Worm (Caenorhabditis elegans) whole organism, L1 larva: ENCODE measurements around the gene F11C7.2.

Source experiments
- C16A3.4 ChIP-seq: fragments of 150-350 bp; optimal IDR thresholded peaks from 2 replicates; lab custom pipeline; 2014; ENCODE audit warnings: missing biosample characterization, missing genetic modification characterization
- Y116A8C.19 ChIP-seq: sonication (generic microtip); optimal IDR thresholded peaks from 2 replicates; lab custom pipeline; 2016; ENCODE audit warnings: missing compliant biosample characterization, missing genetic modification characterization, borderline replicate concordance
- aly-2 ChIP-seq: fragments of 150-350 bp; optimal IDR thresholded peaks from 2 replicates; lab custom pipeline; 2014; ENCODE audit warnings: missing biosample characterization, missing genetic modification characterization
- ama-1 ChIP-seq: fragments of 150-350 bp; optimal IDR thresholded peaks from 2 replicates; lab custom pipeline; 2014
- blmp-1 ChIP-seq: fragments of 150-350 bp; optimal IDR thresholded peaks from 2 replicates; lab custom pipeline; 2014; ENCODE audit warnings: missing biosample characterization, missing genetic modification characterization
- ceh-63 ChIP-seq: fragments of 200-800 bp; sonication (Bioruptor generic); optimal IDR thresholded peaks from 2 replicates; lab custom pipeline; 2018; ENCODE audit warnings: mild to moderate bottlenecking, missing genetic modification characterization, missing compliant biosample characterization
- dpl-1 ChIP-seq, 3 experiments: fragments of 150-350 bp in 2 of 3; sonication (generic microtip) in 1 of 3; optimal IDR thresholded peaks; 2 replicates each; lab custom pipeline; 2014 to 2017; ENCODE audit warnings: missing biosample characterization in 3 of 3, missing genetic modification characterization in 3 of 3, missing genetic modification reagents in 3 of 3
- efl-1 ChIP-seq, 4 experiments: fragments of 150-350 bp; optimal IDR thresholded peaks in 3 of 4; peaks in 1 of 4; 1 replicate in 1 of 4; 2 replicates in 3 of 4; lab custom pipeline; 2014; ENCODE audit warnings: missing biosample characterization in 2 of 4, missing genetic modification characterization in 2 of 4, missing genetic modification reagents in 2 of 4
- egl-13 ChIP-seq: sonication (generic microtip); optimal IDR thresholded peaks from 2 replicates; lab custom pipeline; 2016; ENCODE audit warnings: missing genotype, missing genetic modification reagents, missing genetic modification characterization, missing compliant biosample characterization
- egl-27 ChIP-seq, 2 experiments: fragments of 150-350 bp in 1 of 2; sonication (generic microtip); optimal IDR thresholded peaks; 3 replicates each; lab custom pipeline; 2017 to 2018; ENCODE audit warnings: missing biosample characterization in 2 of 2, missing genetic modification characterization in 2 of 2, missing genetic modification reagents in 2 of 2
- elt-2 ChIP-seq: sonication (generic microtip); optimal IDR thresholded peaks from 2 replicates; lab custom pipeline; 2016; ENCODE audit warnings: missing genetic modification characterization, mild to moderate bottlenecking, inconsistent platforms, missing compliant biosample characterization, missing genetic modification reagents
- elt-3 ChIP-seq, 6 experiments: fragments of 150-350 bp in 1 of 6; sonication (generic microtip); optimal IDR thresholded peaks; 2 replicates each; lab custom pipeline; 2017 to 2018; ENCODE audit warnings: missing biosample characterization in 6 of 6, missing genetic modification characterization in 6 of 6, inconsistent platforms in 1 of 6
- fkh-10 ChIP-seq: sonication (generic microtip); optimal IDR thresholded peaks from 2 replicates; lab custom pipeline; 2017; ENCODE audit warnings: missing biosample characterization, missing genetic modification reagents, missing genetic modification characterization
- fkh-8 ChIP-seq: sonication (generic microtip); optimal IDR thresholded peaks from 2 replicates; lab custom pipeline; 2016; ENCODE audit warnings: mild to moderate bottlenecking, missing genetic modification characterization, missing compliant biosample characterization
- fos-1 ChIP-seq: fragments of 150-350 bp; optimal IDR thresholded peaks from 2 replicates; lab custom pipeline; 2014; ENCODE audit warnings: missing biosample characterization, missing genetic modification characterization
- grh-1 ChIP-seq: fragments of 200-800 bp; sonication (Bioruptor generic); IDR thresholded peaks from 2 replicates; pipeline ENCODE4 v1.3.6; 2022; ENCODE audit warnings: missing genetic modification reagents, missing genetic modification characterization, missing compliant biosample characterization
- hpl-2 ChIP-seq: fragments of 150-350 bp; optimal IDR thresholded peaks from 2 replicates; lab custom pipeline; 2014; ENCODE audit warnings: missing biosample characterization, missing genetic modification reagents, missing genetic modification characterization
- jun-1 ChIP-seq: fragments of 150-350 bp; optimal IDR thresholded peaks from 2 replicates; lab custom pipeline; 2014; ENCODE audit warnings: missing biosample characterization, missing genetic modification reagents, missing genetic modification characterization
- lin-13 ChIP-seq: fragments of 150-350 bp; optimal IDR thresholded peaks from 2 replicates; lab custom pipeline; 2014; ENCODE audit warnings: missing biosample characterization, missing genetic modification reagents, missing genetic modification characterization
- lin-14 ChIP-seq: fragments of 200-800 bp; sonication (Bioruptor generic); optimal IDR thresholded peaks from 2 replicates; lab custom pipeline; 2018; ENCODE audit warnings: mild to moderate bottlenecking, missing genetic modification characterization, moderate library complexity, missing compliant biosample characterization
- lin-35 ChIP-seq, 2 experiments: fragments of 150-350 bp; optimal IDR thresholded peaks; 2 replicates each; lab custom pipeline; 2014; ENCODE audit warnings: missing biosample characterization in 2 of 2, missing genetic modification characterization in 2 of 2, missing genetic modification reagents in 2 of 2
- lsy-2 ChIP-seq, 2 experiments: fragments of 150-350 bp; optimal IDR thresholded peaks; 2 replicates each; lab custom pipeline; 2014; ENCODE audit warnings: missing biosample characterization in 2 of 2, missing genetic modification characterization in 2 of 2
- mab-9 ChIP-seq: fragments of 200-800 bp; sonication (Bioruptor generic); IDR thresholded peaks from 2 replicates; pipeline ENCODE4 v1.3.6; 2022; ENCODE audit warnings: missing genetic modification reagents, missing genetic modification characterization, missing compliant biosample characterization
- mdl-1 ChIP-seq, 2 experiments: fragments of 150-350 bp; optimal IDR thresholded peaks; 2 replicates each; lab custom pipeline; 2014 to 2017; ENCODE audit warnings: missing biosample characterization in 2 of 2, missing genetic modification characterization in 2 of 2, inconsistent platforms in 1 of 2
- nhr-12 ChIP-seq: sonication (generic microtip); optimal IDR thresholded peaks from 2 replicates; lab custom pipeline; 2017; ENCODE audit warnings: missing biosample characterization, missing genetic modification characterization
- nhr-19 ChIP-seq: fragments of 200-800 bp; sonication (Bioruptor generic); conservative IDR thresholded peaks from 2 replicates; pipeline ENCODE4 v1.3.6; 2022; ENCODE audit warnings: missing genetic modification characterization, missing compliant biosample characterization
- nhr-237 ChIP-seq: fragments of 150-350 bp; optimal IDR thresholded peaks from 2 replicates; lab custom pipeline; 2014; ENCODE audit warnings: missing biosample characterization, missing genetic modification characterization
- nhr-28 ChIP-seq: fragments of 150-350 bp; optimal IDR thresholded peaks from 2 replicates; lab custom pipeline; 2014; ENCODE audit warnings: missing biosample characterization, missing genetic modification characterization
- nhr-47 ChIP-seq: sonication (generic microtip); optimal IDR thresholded peaks from 2 replicates; lab custom pipeline; 2016; ENCODE audit warnings: mild to moderate bottlenecking, missing genetic modification characterization, moderate library complexity, missing compliant biosample characterization
- nhr-71 ChIP-seq: sonication (generic microtip); optimal IDR thresholded peaks from 2 replicates; lab custom pipeline; 2016; ENCODE audit warnings: mild to moderate bottlenecking, missing genetic modification characterization, moderate library complexity, missing compliant biosample characterization
- nhr-85 ChIP-seq: sonication (generic microtip); peaks from one replicate; lab custom pipeline; 2016; ENCODE audit warnings: missing genetic modification characterization, inconsistent platforms, missing compliant biosample characterization
- pax-3 ChIP-seq: fragments of 200-800 bp; sonication (Bioruptor generic); optimal IDR thresholded peaks from 2 replicates; lab custom pipeline; 2018; ENCODE audit warnings: mild to moderate bottlenecking, missing genetic modification characterization, moderate library complexity, missing compliant biosample characterization
- skn-1 ChIP-seq: fragments of 150-350 bp; optimal IDR thresholded peaks from 2 replicates; lab custom pipeline; 2014; ENCODE audit warnings: missing biosample characterization, missing genetic modification characterization
- snu-23 ChIP-seq: sonication (generic microtip); optimal IDR thresholded peaks from 2 replicates; lab custom pipeline; 2016; ENCODE audit warnings: missing genetic modification characterization, missing compliant biosample characterization
- tbx-2 ChIP-seq: sonication (generic microtip); optimal IDR thresholded peaks from 2 replicates; lab custom pipeline; 2016; ENCODE audit warnings: missing genetic modification characterization, missing compliant biosample characterization
- unc-130 ChIP-seq: fragments of 150-350 bp; optimal IDR thresholded peaks from 2 replicates; lab custom pipeline; 2017; ENCODE audit warnings: missing biosample characterization, missing genetic modification characterization, inconsistent platforms
- unc-30 ChIP-seq: sonication (generic microtip); optimal IDR thresholded peaks from 2 replicates; lab custom pipeline; 2017; ENCODE audit warnings: missing biosample characterization, missing genetic modification characterization
- unc-98 ChIP-seq: fragments of 200-800 bp; sonication (Bioruptor generic); IDR thresholded peaks from 2 replicates; pipeline ENCODE4 v1.3.6; 2022; ENCODE audit warnings: missing genetic modification characterization, missing compliant biosample characterization
- vab-15 ChIP-seq: sonication (generic microtip); optimal IDR thresholded peaks from 2 replicates; lab custom pipeline; 2017; ENCODE audit warnings: missing genotype, mild to moderate bottlenecking, missing genetic modification characterization, missing compliant biosample characterization
- ztf-4 ChIP-seq: fragments of 150-350 bp; optimal IDR thresholded peaks from 2 replicates; lab custom pipeline; 2014; ENCODE audit warnings: missing biosample characterization, missing genetic modification characterization

The F11C7.2 gene

ce11 chrX:17419813-17420584, 23.4 kb downstream of the F11C7.2 start (continued):
- TF ChIP-seq vab-15 (tag; lab: Kevin White, UChicago) (no peak), snu-23 (GFP tag; lab: Kevin White, UChicago) (peak; percentile 54), elt-2 (tag; lab: Kevin White, UChicago) (no peak), mdl-1 (tag; optimal IDR thresholded peaks at IDR 0.05; lab: Kevin White, UChicago) (peak in 1 of 2 experiments; percentile 42), nhr-71 (tag; lab: Kevin White, UChicago) (peak; percentile 77), nhr-19 (GFP tag; lab: Robert Waterston, UW) (peak; percentile 37; the same call in 1 of the 2 replicates), nhr-85 (tag; lab: Kevin White, UChicago) (peak; percentile 91), lin-14 (peak; percentile 45), fos-1 (tag; lab: Kevin White, UChicago) (peak; percentile 48), ama-1 (lab: Kevin White, UChicago) (peak; percentile 73), hpl-2 (GFP tag; lab: Kevin White, UChicago) (peak; percentile 42), efl-1 (optimal IDR thresholded peaks at IDR 0.05; lab: Kevin White, UChicago) (no peak), efl-1 (GFP tag; optimal IDR thresholded peaks at IDR 0.05 in 1 of 2; lab: Kevin White, UChicago) (peak in 1 of 2 experiments; percentile 85), blmp-1 (tag; lab: Kevin White, UChicago) (peak; percentile 73)

- TF ChIP-seq C16A3.4 (no peak), lin-14 (no peak), elt-3 (tag; optimal IDR thresholded peaks at IDR 0.05; lab: Kevin White, UChicago) (peak in 1 of 6 experiments; percentile 12), fos-1 (tag; lab: Kevin White, UChicago) (no peak), hpl-2 (GFP tag; lab: Kevin White, UChicago) (peak; percentile 35), egl-27 (tag; optimal IDR thresholded peaks at IDR 0.05; lab: Kevin White, UChicago) (no peak), ama-1 (lab: Kevin White, UChicago) (peak; percentile 95), efl-1 (optimal IDR thresholded peaks at IDR 0.05; lab: Kevin White, UChicago) (no peak), efl-1 (GFP tag; optimal IDR thresholded peaks at IDR 0.05 in 1 of 2; lab: Kevin White, UChicago) (peak in 1 of 2 experiments; percentile 84), ztf-4 (tag; lab: Kevin White, UChicago) (peak; percentile 6), blmp-1 (tag; lab: Kevin White, UChicago) (no peak)
- TF ChIP-seq, all 84 proteins: peak for 5
Measured at ce11 chrX:17420585-17421459, 24.2 kb downstream of the F11C7.2 start.

ce11 chrX:17421532-17422078, 25.0 kb downstream of the F11C7.2 start, which contains the start of gene osm-11:
TSS of gene osm-11 (minus strand) at chrX:17421582.
- TF ChIP-seq elt-3 (tag; optimal IDR thresholded peaks at IDR 0.05; lab: Kevin White, UChicago) (peak in 5 of 6 experiments; percentile 21 to 65 (median 42)), ceh-63 (GFP tag; lab: Kevin White, UChicago) (no peak), unc-30 (no peak), nhr-71 (tag; lab: Kevin White, UChicago) (peak; percentile 80), unc-98 (no peak), snu-23 (GFP tag; lab: Kevin White, UChicago) (peak; percentile 52), nhr-28 (no peak), dpl-1 (GFP tag; optimal IDR thresholded peaks at IDR 0.05; lab: Kevin White, UChicago) (peak in 1 of 3 experiments; percentile 1), ama-1 (lab: Kevin White, UChicago) (no peak), grh-1 (GFP tag; lab: Robert Waterston, UW) (peak; percentile 46), C16A3.4 (no peak), fkh-8 (no peak), fos-1 (tag; lab: Kevin White, UChicago) (no peak), egl-27 (tag; optimal IDR thresholded peaks at IDR 0.05; lab: Kevin White, UChicago) (peak in 1 of 2 experiments; percentile 20), egl-13 (no peak), fkh-10 (GFP tag; lab: Kevin White, UChicago) (no peak), lin-13 (no peak), mdl-1 (tag; optimal IDR thresholded peaks at IDR 0.05; lab: Kevin White, UChicago) (peak in 1 of 2 experiments; percentile 4), skn-1 (tag; lab: Kevin White, UChicago) (peak; percentile 13), Y116A8C.19 (no peak), tbx-2 (tag; lab: Kevin White, UChicago) (peak; percentile 63), nhr-85 (tag; lab: Kevin White, UChicago) (peak; percentile 98), blmp-1 (tag; lab: Kevin White, UChicago) (peak; percentile 84), lsy-2 (tag; optimal IDR thresholded peaks at IDR 0.05; lab: Kevin White, UChicago) (peak in 1 of 2 experiments; percentile 1), nhr-47 (tag; lab: Kevin White, UChicago) (no peak), mab-9 (GFP tag; lab: Robert Waterston, UW) (no peak), nhr-12 (tag; lab: Kevin White, UChicago) (no peak), unc-130 (tag; lab: Kevin White, UChicago) (peak; percentile 56), lin-35 (GFP tag; optimal IDR thresholded peaks at IDR 0.05; lab: Kevin White, UChicago) (peak in 1 of 2 experiments; percentile 31), pax-3 (tag; lab: Kevin White, UChicago) (no peak), jun-1 (tag; lab: Kevin White, UChicago) (no peak), nhr-237 (tag; lab: Kevin White, UChicago) (no peak), aly-2 (tag; lab: Kevin White, UChicago) (no peak), vab-15 (tag; lab: Kevin White, UChicago) (no peak)
